Fruit fly (Drosophila melanogaster): ENCODE data around the gene Vps39.

Gene Vps39

DNA sequence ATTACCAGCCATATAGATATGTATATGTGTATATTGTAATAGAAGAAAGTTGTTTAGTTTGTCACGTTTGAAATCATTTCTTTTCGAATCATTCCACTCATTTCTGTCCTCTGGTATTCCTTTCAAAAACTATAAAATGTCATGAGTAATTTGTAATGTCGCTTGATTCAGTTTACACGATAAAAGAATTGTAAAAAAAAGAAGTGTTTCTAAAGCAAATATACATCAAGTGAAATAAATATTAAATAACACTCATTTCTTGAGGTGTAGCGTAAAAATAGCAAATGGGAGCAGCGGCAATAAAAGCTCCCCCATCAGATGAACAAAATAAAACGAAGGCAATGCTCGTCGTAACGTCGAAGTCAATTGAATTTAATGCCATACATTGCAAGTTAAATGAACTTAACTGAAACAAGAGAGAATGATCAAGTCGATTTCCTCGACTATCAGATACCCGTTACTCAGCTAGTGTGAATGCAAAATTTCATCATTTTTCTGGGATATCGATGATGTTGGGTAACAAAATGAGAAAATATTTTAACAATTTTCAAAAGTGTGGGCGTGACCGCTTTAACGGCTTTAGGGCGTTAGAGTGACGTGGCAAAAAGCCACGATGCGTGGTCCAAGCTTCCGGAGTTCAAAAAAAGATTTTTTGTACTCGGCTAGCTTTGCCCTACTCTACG is 21.2 kb upstream of the Vps39 start:
- no peak for TF ChIP-seq noc (tag; optimal IDR thresholded peaks at IDR 0.05)

DNA sequence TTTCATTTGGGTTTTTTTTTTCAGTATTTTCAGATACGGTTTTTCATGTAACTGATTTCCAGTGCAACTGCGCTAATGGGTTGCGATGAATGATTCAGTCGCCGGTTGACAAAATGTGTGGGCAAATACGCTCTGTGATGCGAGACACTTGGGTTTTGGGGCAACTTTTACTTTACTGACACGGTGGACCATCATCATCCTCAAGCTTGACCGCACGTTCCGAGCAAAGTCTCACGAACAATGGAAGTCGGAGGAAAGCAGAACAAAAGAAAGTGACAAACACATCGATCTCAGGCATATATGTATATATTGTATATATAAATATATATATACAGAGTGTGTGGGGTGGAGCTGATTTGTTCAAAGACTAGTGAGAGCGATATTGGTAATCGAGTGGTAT is 20.2 kb upstream of the Vps39 start:
- TF ChIP-seq noc (tag; optimal IDR thresholded peaks at IDR 0.05), result no peak

DNA sequence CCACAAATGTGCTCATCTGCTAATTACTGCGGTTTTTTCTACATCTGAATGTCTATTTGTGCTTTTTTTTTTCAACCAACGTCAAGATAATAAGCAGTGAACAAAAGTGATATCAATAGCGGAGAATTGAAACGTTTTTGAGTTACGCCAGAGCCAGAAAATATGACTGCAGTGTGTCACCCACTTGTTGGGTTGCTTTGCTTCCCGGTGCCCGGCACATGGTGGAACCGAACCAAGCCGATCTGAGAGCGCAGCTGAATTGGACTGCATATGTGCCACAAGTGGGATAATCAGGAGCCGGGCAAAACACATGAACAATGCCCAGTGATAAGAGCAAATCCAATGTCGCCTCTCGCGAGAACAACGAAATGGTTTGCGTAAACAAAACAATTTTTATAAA is 18.1 kb upstream of the Vps39 start:
- TF ChIP-seq noc (tag; optimal IDR thresholded peaks at IDR 0.05), result no peak

DNA sequence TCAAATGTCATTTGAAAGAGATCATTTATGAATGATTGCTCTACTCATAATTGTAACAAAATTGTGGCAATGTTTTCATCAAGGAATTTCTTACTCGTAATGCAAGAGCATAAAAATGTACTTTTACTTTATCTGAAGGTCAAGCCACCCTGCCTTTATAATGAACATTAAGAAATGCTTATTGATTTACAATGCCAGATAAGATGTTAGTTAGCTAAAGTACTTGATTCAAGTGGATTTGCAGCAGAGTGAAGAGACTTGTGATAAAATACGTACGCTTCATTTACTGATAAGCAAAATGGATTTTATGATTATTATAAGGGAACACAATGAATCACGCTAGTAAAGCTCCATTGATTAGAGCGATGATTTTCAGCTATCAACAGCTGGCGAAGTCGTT is 17.6 kb upstream of the Vps39 start:
- peak; percentile 62 for TF ChIP-seq noc (tag; optimal IDR thresholded peaks at IDR 0.05)

DNA sequence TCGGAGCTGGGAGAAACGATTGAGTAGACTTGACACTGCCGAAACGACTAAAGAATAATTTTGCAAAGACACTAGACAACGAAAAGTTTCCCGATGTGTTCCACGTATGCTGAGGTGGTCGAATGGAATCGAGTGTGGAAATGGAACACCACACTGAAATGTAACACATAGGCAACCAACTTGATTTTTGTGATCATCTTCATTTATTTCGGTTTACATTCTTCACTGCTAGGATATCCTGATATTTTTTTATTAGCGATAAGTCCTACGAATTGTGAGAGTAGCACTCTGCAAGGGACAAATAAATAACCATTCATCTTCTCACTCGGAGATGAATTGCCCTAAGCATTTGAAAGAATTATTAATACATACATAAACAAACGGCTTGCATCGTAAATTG is 14.4 kb upstream of the Vps39 start, which contains the start of gene CG7131:
TSS of gene CG7131 (minus strand) at position 101 of the 400 bp plus-strand sequence.
- no peak for TF ChIP-seq noc (tag; optimal IDR thresholded peaks at IDR 0.05)

DNA sequence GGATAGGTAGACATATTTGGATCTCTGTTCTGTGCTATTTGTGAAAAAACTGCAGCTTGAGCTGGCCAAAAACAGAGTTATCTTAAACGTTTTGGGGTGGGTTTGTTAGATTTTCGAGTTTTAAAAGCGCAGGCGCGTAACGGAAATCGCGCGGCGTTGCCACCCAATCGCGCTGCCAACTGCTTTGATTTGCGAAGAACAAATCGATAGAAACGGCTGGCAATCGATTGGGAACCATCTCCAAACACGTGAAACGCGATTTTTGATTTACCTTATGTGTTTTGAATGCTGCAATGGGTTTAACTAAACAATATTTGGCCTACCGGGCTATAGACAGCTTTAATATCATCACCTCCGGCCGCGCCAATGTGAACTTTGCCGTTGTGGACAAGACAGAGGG is 9.2 kb upstream of the Vps39 start, which contains the start of the genes CG14312 and CG8064:
TSS of gene CG14312 (minus strand) at position 88 of the 400 bp plus-strand sequence.
TSS of gene CG8064 (plus strand) at position 220 of the 400 bp plus-strand sequence.
- TF ChIP-seq noc (tag; optimal IDR thresholded peaks at IDR 0.05), result no peak

DNA sequence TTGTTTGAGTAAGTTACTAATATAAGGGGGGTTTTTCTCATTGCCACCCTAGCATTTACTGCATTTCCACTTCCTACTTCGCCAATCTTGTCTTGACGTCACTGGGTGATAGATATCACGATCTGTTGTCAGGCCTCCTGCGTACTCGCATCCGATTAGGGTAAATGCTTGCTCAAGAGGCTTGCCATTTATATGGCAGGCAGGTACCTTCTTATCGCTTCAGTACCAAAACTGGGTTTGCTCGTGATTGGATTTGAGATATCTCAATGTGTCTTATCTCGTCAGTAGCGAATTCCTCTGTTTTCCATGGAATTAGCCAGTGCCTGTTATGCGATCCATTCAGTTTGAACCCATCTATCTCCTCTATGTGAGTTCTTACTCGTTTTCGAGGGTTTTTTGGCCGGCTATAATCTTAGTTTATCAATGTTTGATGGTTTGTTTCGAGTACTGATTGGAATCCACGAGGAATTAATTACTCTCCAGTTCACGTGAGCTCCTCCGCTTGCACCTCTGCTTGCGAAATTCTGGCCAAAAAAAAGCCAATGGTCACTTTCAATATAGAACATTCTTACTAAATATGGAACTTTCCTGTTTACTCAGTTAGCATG is 6.7 kb upstream of the Vps39 start:
- no peak for TF ChIP-seq noc (tag; optimal IDR thresholded peaks at IDR 0.05)

DNA sequence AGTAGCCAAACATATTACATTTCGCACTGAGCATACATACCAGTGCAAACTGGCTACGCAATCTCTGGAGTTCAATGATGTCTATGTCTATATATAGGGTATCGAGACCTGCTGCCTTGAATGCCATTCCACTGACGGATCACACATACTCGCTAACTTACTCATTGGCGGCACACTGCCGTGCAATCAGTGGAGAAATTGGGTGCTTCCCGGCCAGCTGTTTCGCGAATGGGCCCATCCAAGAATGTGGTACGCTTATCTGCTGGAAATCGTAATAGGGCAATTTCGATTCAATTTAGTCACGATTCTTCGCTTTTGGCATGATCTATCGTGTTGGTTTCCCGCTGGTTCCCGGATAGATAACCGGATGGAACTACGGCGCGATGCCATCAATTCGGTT is 5.9 kb upstream of the Vps39 start:
- no peak for TF ChIP-seq noc (tag; optimal IDR thresholded peaks at IDR 0.05)

DNA sequence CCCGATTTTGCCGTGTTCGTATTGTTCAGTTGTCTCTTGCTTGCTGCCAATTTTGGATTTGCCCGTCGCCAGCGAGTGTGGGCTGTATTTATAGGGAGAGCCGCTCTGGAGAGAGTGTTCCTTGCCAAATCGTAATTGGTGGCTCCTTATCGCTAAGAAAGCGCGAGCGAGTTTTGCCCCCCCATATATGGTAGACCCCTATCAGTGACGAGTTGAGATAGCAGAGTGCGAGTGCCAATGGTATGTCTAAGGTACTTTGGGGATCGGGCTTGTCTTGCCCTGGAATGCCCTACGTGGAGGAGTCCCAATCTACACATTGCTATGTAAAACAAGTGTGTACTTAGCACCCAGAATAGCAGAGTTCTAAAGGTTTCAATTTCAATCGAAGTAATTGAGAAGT is 5.2 kb upstream of the Vps39 start, which contains the start of gene CG7142:
TSS of gene CG7142 (minus strand) at position 29 of the 400 bp plus-strand sequence.
- peak; percentile 3 for TF ChIP-seq noc (tag; optimal IDR thresholded peaks at IDR 0.05)

DNA sequence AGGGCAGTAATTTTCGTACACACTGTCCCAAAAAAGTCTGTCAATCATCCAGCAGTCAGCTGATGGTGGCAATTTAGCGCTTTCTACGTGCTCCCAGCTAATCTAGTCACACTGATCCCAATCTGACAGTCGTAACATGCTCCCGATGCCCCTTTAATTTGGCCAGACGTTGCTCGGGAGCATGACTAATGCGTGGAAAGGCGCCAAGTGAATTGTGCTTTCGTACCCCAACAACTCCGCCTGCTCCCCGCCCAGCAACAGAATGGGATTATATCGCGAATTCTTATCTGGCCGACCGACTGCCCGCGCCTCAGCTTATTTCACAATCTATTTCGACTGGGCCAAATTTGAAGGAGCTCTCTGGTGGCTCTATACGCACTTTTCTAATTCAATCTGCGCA is 3.2 kb upstream of the Vps39 start:
- no peak for TF ChIP-seq noc (tag; optimal IDR thresholded peaks at IDR 0.05)

DNA sequence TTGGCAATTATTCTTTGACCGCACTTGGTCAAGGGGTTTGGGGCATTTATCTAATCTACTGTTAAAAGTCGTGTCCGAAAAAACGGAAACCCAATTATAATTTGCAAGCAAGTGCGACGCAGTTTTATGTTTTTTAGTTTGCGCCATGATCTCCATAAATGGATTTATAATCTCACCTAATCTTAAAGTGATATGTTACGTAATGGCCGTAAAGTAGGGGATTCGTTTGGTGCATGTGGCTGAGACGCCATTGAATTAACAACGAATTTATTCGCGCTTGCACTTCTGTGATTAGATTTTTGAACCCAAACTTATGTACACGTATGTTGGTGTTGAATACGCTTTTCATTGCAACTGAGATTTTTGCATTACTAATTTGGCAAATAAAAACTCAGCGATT is 2.4 kb upstream of the Vps39 start:
- no peak for TF ChIP-seq noc (tag; optimal IDR thresholded peaks at IDR 0.05)

DNA sequence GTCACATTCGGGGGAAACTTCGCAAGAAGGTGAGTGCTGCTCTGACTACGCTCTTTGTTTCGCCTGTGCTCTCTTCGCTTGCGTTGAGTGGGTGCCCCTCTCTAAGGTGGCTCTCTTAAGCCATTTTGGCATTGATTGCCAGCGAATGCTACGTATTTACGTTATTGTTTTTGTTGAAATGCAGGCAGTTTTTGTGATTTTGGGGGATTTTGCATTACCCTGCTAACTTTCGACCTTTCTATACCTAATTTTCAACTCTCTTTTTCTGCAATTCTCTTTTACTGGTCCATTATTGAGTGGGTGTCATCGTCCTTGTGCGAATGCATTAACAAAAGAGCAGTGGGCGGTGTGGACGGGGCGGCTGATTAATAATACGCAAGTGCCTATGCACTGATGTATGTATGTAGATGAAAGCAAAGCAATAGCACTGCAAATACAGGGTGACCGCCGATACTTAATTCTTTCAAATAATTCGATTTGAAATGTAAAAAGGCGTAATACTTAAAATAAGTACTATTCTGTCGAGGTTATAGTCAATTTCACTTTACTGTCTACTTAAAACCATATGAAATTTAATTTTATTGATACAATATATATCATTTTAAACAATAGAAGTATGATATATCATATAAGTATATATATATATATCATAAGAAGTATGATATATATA is 1.0 kb upstream of the Vps39 start:
- no peak for TF ChIP-seq noc (tag; optimal IDR thresholded peaks at IDR 0.05)

DNA sequence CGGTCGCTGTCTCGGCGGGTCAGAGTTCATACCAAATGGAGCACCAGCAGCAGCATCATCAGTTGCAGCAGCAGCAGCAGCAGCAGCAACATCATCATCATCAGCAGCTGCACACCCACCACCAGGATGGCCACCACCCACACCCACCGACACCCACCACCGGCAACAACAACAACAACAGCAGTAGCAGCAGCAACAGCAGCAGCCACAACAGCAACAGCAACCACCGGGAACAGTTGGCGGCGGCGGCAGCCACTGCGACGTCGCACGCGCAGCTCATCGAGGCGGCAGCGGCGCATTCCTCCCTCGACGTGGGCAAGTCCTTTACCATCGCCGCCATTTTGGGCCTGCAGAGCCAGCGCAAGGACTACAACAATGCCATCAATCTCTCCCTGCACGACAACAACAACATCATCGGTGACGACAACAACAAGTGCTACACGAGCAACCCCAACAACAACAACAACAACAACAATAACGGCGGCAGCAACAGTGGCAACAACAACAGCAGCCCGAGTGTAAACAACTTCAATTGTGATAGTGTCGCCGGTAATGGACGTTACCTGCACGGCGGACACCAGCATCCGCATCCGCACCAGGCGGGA is 4.4 kb downstream of the Vps39 start:
- no peak for TF ChIP-seq noc (tag; optimal IDR thresholded peaks at IDR 0.05)

DNA sequence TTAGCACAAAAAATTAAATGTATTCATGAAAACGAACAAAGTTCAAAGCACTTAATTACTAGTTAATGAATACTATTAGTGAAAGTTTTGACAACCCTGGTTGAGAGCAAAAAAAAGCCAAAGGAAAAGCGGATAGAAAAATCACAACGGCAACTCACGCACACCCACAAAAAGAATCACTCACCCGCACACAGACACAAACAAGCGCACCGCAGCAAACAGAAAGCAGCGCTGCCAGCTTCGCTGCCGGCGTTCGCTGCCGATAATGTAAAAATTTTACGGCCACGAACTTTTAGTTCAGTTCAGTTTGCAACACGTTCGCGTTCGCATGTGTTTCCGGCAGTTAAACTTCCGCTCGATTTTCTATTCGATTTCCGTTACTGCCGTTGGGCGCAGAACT is 6.8 kb downstream of the Vps39 start, which contains the start of gene CG18599:
TSS of gene CG18599 (plus strand) at position 301 of the 400 bp plus-strand sequence.
- TF ChIP-seq noc (tag; optimal IDR thresholded peaks at IDR 0.05), result no peak

DNA sequence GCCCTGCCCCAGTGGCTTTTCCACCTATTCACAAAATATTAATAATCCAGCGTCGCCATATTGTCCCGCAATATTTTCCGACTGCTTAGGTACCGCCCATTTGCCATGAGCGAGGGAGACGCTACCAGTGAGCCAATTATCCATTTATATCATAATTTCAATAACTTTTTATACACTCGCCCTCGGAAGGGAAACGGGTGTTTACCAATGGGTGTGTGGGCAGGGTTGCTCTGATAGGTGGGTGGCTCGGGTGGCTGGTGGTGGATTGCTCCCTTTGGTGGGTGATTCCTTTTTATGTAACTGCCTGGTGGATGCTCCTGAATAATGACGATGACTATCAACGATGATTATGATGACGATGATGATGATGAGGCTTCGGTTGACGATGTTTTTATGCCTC is 7.6 kb downstream of the Vps39 start:
- no peak for TF ChIP-seq noc (tag; optimal IDR thresholded peaks at IDR 0.05)

DNA sequence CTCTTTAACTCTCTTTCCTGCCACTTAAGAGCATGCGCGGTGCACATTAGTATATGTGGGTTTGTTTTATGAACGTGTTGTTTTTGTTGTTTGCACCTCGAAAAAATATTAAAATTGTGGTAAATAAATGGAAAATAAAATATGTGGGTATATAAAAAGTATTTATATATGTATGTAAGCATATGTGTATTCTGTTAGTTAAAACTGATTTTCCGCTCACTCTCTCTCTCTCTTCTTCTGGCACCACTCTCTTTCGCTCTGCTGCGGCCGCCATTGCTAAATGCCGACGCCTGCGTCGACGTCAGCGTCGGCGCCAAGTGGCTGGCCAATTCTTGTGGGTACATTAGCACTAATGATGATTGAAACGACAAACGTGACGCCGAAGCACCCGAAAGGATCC is 9.0 kb downstream of the Vps39 start:
- no peak for TF ChIP-seq noc (tag; optimal IDR thresholded peaks at IDR 0.05)

Data from whole organism, larva.